Fruit fly (Drosophila melanogaster): ENCODE measurements around the gene GC1.

DNA sequence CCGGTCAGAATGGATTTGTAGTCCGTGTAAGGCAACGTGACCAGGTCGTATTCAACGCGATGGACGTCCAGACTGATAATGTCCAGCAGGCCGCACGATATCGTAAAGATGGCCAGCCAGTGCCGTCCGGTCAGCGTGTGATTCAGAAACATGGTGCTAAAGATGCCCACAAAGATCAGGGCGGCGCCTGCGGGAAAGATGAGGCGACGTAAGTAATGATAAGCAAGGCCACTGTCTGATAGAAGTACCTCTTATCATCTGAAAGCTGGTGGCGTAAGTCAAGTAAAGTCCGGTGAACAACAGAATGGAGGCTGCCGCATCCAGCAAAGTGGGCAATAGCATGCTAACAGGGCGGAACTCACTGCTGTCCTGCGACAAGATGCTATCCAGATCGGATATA is 6.3 kb downstream of the GC1 start:
- TF ChIP-seq CG32264 (GFP tag; optimal IDR thresholded peaks at IDR 0.05): no peak
- no peak for TF ChIP-seq Hr83 (GFP tag; optimal IDR thresholded peaks at IDR 0.05; ENCODE audit: poor library complexity, severe bottlenecking)
- TF ChIP-seq Dfd (GFP tag; optimal IDR thresholded peaks at IDR 0.05): no peak
- TF ChIP-seq Hr78 (GFP tag; optimal IDR thresholded peaks at IDR 0.05): no peak
- no peak for TF ChIP-seq GATAd (GFP tag; optimal IDR thresholded peaks at IDR 0.05)
- TF ChIP-seq Jra (GFP tag; optimal IDR thresholded peaks at IDR 0.05): no peak
- TF ChIP-seq psq (GFP tag; optimal IDR thresholded peaks at IDR 0.05): no peak
- no peak for TF ChIP-seq tai (GFP tag; optimal IDR thresholded peaks at IDR 0.05)
- no peak for TF ChIP-seq brk (GFP tag; optimal IDR thresholded peaks at IDR 0.05)
- TF ChIP-seq Hnf4 (GFP tag; optimal IDR thresholded peaks at IDR 0.05): no peak
- no peak for TF ChIP-seq pan (optimal IDR thresholded peaks at IDR 0.05)
